Worm (Caenorhabditis elegans) whole organism, late embryonic: ENCODE measurements around the gene ncap-1.
A peak's percentile ranks its signal among the peaks of the same experiment; 100 is the strongest.

Source experiments
- C08G9.2 ChIP-seq: sonication (generic microtip); optimal IDR thresholded peaks from 2 replicates; lab custom pipeline; 2016; ENCODE audit warnings: mild to moderate bottlenecking, missing genetic modification characterization, moderate library complexity, missing compliant biosample characterization
- K02D7.2 ChIP-seq: sonication (generic microtip); optimal IDR thresholded peaks from 2 replicates; lab custom pipeline; 2017; ENCODE audit warnings: mild to moderate bottlenecking, missing genetic modification characterization, missing compliant biosample characterization
- K09A11.1 ChIP-seq: sonication (generic microtip); optimal IDR thresholded peaks from 2 replicates; lab custom pipeline; 2017; ENCODE audit warnings: antibody characterized with exemption, mild to moderate bottlenecking, missing genetic modification characterization, missing compliant biosample characterization; ENCODE audit not compliant: insufficient read depth
- T23F11.4 ChIP-seq: fragments of 200-800 bp; sonication (Bioruptor generic); optimal IDR thresholded peaks from 2 replicates; lab custom pipeline; 2018; ENCODE audit warnings: mild to moderate bottlenecking, missing genetic modification characterization, missing compliant biosample characterization
- Y22D7AL.16 ChIP-seq: sonication (generic microtip); optimal IDR thresholded peaks from 2 replicates; lab custom pipeline; 2016; ENCODE audit warnings: missing genetic modification characterization, missing compliant biosample characterization
- ceh-14 ChIP-seq: sonication (generic microtip); optimal IDR thresholded peaks from 2 replicates; lab custom pipeline; 2016; ENCODE audit warnings: missing genotype, missing genetic modification characterization, missing compliant biosample characterization
- ceh-18 ChIP-seq: sonication (generic microtip); optimal IDR thresholded peaks from 2 replicates; lab custom pipeline; 2016; ENCODE audit warnings: missing genetic modification characterization, missing compliant biosample characterization
- ceh-19 ChIP-seq: fragments of 200-800 bp; sonication (Bioruptor generic); optimal IDR thresholded peaks from 2 replicates; lab custom pipeline; 2018; ENCODE audit warnings: mild to moderate bottlenecking, missing genetic modification characterization, missing compliant biosample characterization
- ceh-2 ChIP-seq: sonication (generic microtip); optimal IDR thresholded peaks from 2 replicates; lab custom pipeline; 2016; ENCODE audit warnings: missing genotype, missing genetic modification characterization, missing compliant biosample characterization
- ceh-30 ChIP-seq: fragments of 150-350 bp; optimal IDR thresholded peaks from 2 replicates; lab custom pipeline; 2014; ENCODE audit warnings: missing biosample characterization, missing genetic modification characterization
- ceh-34 ChIP-seq: sonication (generic microtip); optimal IDR thresholded peaks from 2 replicates; lab custom pipeline; 2016; ENCODE audit warnings: mild to moderate bottlenecking, missing genetic modification characterization, missing compliant biosample characterization
- ceh-45 ChIP-seq: fragments of 200-800 bp; sonication (Bioruptor generic); IDR thresholded peaks from 2 replicates; pipeline ENCODE4 v1.3.6; 2022; ENCODE audit warnings: missing genetic modification reagents, missing genetic modification characterization, missing compliant biosample characterization
- ceh-48 ChIP-seq: sonication (generic microtip); optimal IDR thresholded peaks from 2 replicates; lab custom pipeline; 2016; ENCODE audit warnings: missing genetic modification characterization, inconsistent platforms, missing compliant biosample characterization
- che-1 ChIP-seq: sonication (generic microtip); optimal IDR thresholded peaks from 2 replicates; lab custom pipeline; 2016; ENCODE audit warnings: mild to moderate bottlenecking, missing genetic modification characterization, missing compliant biosample characterization
- ets-4 ChIP-seq: sonication (generic microtip); optimal IDR thresholded peaks from 2 replicates; lab custom pipeline; 2016; ENCODE audit warnings: missing genetic modification characterization, missing compliant biosample characterization
- fkh-10 ChIP-seq: fragments of 150-350 bp; optimal IDR thresholded peaks from 2 replicates; lab custom pipeline; 2014; ENCODE audit warnings: missing biosample characterization, missing genetic modification reagents, missing genetic modification characterization
- fkh-6 ChIP-seq: sonication (generic microtip); optimal IDR thresholded peaks from 2 replicates; lab custom pipeline; 2016; ENCODE audit warnings: missing genetic modification characterization, missing compliant biosample characterization
- hlh-30 ChIP-seq: sonication (generic microtip); optimal IDR thresholded peaks from 2 replicates; lab custom pipeline; 2017; ENCODE audit warnings: antibody characterized with exemption, missing genetic modification characterization, missing compliant biosample characterization; ENCODE audit not compliant: insufficient read depth
- hlh-8 ChIP-seq: sonication (generic microtip); optimal IDR thresholded peaks from 2 replicates; lab custom pipeline; 2016; ENCODE audit warnings: missing genotype, missing genetic modification characterization, missing compliant biosample characterization
- lim-6 ChIP-seq: sonication (generic microtip); optimal IDR thresholded peaks from 2 replicates; lab custom pipeline; 2016; ENCODE audit warnings: missing genetic modification characterization, missing compliant biosample characterization
- mec-3 ChIP-seq: sonication (generic microtip); optimal IDR thresholded peaks from 2 replicates; lab custom pipeline; 2016; ENCODE audit warnings: borderline replicate concordance, missing genetic modification characterization, missing compliant biosample characterization
- nfya-1 ChIP-seq: sonication (generic microtip); optimal IDR thresholded peaks from 2 replicates; lab custom pipeline; 2017; ENCODE audit warnings: missing genetic modification characterization, mild to moderate bottlenecking, missing compliant biosample characterization, antibody characterized with exemption, moderate library complexity
- nhr-11 ChIP-seq: fragments of 150-350 bp; optimal IDR thresholded peaks from 2 replicates; lab custom pipeline; 2014; ENCODE audit warnings: missing biosample characterization, missing genetic modification characterization
- nhr-232 ChIP-seq: sonication (generic microtip); optimal IDR thresholded peaks from 2 replicates; lab custom pipeline; 2016; ENCODE audit warnings: missing genetic modification characterization, missing compliant biosample characterization
- pag-3 ChIP-seq: sonication (generic microtip); optimal IDR thresholded peaks from 2 replicates; lab custom pipeline; 2016; ENCODE audit warnings: missing compliant biosample characterization, missing genetic modification characterization, borderline replicate concordance
- pat-9 ChIP-seq: fragments of 200-800 bp; sonication (Bioruptor generic); optimal IDR thresholded peaks from 2 replicates; lab custom pipeline; 2018; ENCODE audit warnings: mild to moderate bottlenecking, missing genetic modification characterization, moderate library complexity, missing compliant biosample characterization
- pax-1 ChIP-seq: fragments of 150-350 bp; optimal IDR thresholded peaks from 2 replicates; lab custom pipeline; 2014; ENCODE audit warnings: missing biosample characterization, missing genetic modification characterization
- pha-2 ChIP-seq: sonication (generic microtip); optimal IDR thresholded peaks from 2 replicates; lab custom pipeline; 2017; ENCODE audit warnings: mild to moderate bottlenecking, missing genetic modification characterization, missing compliant biosample characterization
- pqm-1 ChIP-seq: sonication (generic microtip); optimal IDR thresholded peaks from 2 replicates; lab custom pipeline; 2016; ENCODE audit warnings: missing genetic modification characterization, missing compliant biosample characterization
- rnt-1 ChIP-seq: sonication (generic microtip); optimal IDR thresholded peaks from 2 replicates; lab custom pipeline; 2016; ENCODE audit warnings: missing genetic modification characterization, missing compliant biosample characterization
- syd-9 ChIP-seq: sonication (generic microtip); optimal IDR thresholded peaks from 2 replicates; lab custom pipeline; 2016; ENCODE audit warnings: mild to moderate bottlenecking, missing genetic modification characterization, moderate library complexity, missing compliant biosample characterization
- tbx-7 ChIP-seq: sonication (generic microtip); optimal IDR thresholded peaks from 2 replicates; lab custom pipeline; 2016; ENCODE audit warnings: missing genotype, missing genetic modification characterization, missing compliant biosample characterization
- ttx-3 ChIP-seq: sonication (generic microtip); optimal IDR thresholded peaks from 2 replicates; lab custom pipeline; 2016; ENCODE audit warnings: missing genetic modification reagents, missing genetic modification characterization, missing compliant biosample characterization
- unc-3 ChIP-seq, 2 experiments: fragments of 200-800 bp in 1 of 2; sonication (Bioruptor generic) in 1 of 2; sonication (generic microtip) in 1 of 2; conservative IDR thresholded peaks in 1 of 2; optimal IDR thresholded peaks in 1 of 2; 2 replicates each; pipeline versions ENCODE4 v1.3.6 to Lab custom; 2016 to 2022; ENCODE audit warnings: missing compliant biosample characterization in 2 of 2, missing genetic modification characterization in 2 of 2, missing genetic modification reagents in 1 of 2
- unc-55 ChIP-seq: sonication (generic microtip); optimal IDR thresholded peaks from 2 replicates; lab custom pipeline; 2017; ENCODE audit warnings: missing biosample characterization, missing genetic modification reagents, missing genetic modification characterization
- unc-86 ChIP-seq: sonication (generic microtip); optimal IDR thresholded peaks from 2 replicates; lab custom pipeline; 2016; ENCODE audit warnings: missing genetic modification characterization, missing compliant biosample characterization
- zip-5 ChIP-seq: sonication (generic microtip); optimal IDR thresholded peaks from 2 replicates; lab custom pipeline; 2016; ENCODE audit warnings: missing genetic modification characterization, missing compliant biosample characterization

The ncap-1 gene

ce11 chrII:2921860-2922259 is 2.7 kb upstream of the ncap-1 start:
- TF ChIP-seq ttx-3 (tag; lab: Kevin White, UChicago) (no peak), che-1 (tag; lab: Kevin White, UChicago) (no peak), K09A11.1 (no peak), pha-2 (no peak), rnt-1 (tag; lab: Kevin White, UChicago) (no peak), ceh-2 (no peak), T23F11.4 (GFP tag; lab: Kevin White, UChicago) (no peak), fkh-10 (GFP tag; lab: Kevin White, UChicago) (no peak), ceh-30 (tag; lab: Kevin White, UChicago) (no peak), ceh-14 (tag; lab: Kevin White, UChicago) (no peak), ceh-45 (GFP tag; lab: Robert Waterston, UW) (no peak), ceh-48 (tag; lab: Kevin White, UChicago) (no peak), pag-3 (tag; lab: Kevin White, UChicago) (no peak), K02D7.2 (tag; lab: Kevin White, UChicago) (no peak)

ce11 chrII:2920817-2921458 is 1.8 kb upstream of the ncap-1 start:
- TF ChIP-seq ceh-48 (tag; lab: Kevin White, UChicago) (no peak), K09A11.1 (no peak), nhr-232 (tag; lab: Kevin White, UChicago) (no peak), nfya-1 (tag; lab: Kevin White, UChicago) (peak; percentile 9), hlh-30 (tag; lab: Kevin White, UChicago) (peak; percentile 89), fkh-6 (tag; lab: Kevin White, UChicago) (no peak), unc-55 (GFP tag; lab: Kevin White, UChicago) (peak; percentile 44)

- no peak for TF ChIP-seq ceh-30 (tag; lab: Kevin White, UChicago)
- TF ChIP-seq T23F11.4 (GFP tag; lab: Kevin White, UChicago) = no peak
- no peak for TF ChIP-seq syd-9 (tag; lab: Kevin White, UChicago)
- no peak for TF ChIP-seq C08G9.2 (tag; lab: Kevin White, UChicago)
- TF ChIP-seq nfya-1 (tag; lab: Kevin White, UChicago) = no peak
- TF ChIP-seq hlh-8 (tag; lab: Kevin White, UChicago) = no peak
- TF ChIP-seq lim-6 = no peak
- TF ChIP-seq pax-1 (tag; lab: Kevin White, UChicago) = no peak
- TF ChIP-seq ets-4 (tag; lab: Kevin White, UChicago) = no peak
- TF ChIP-seq ceh-34 = no peak
- TF ChIP-seq ceh-18 (tag; lab: Kevin White, UChicago) = no peak
- TF ChIP-seq zip-5 (tag; lab: Kevin White, UChicago) = no peak
- no peak for TF ChIP-seq ceh-19
- TF ChIP-seq nhr-11 (tag; lab: Kevin White, UChicago) = no peak
Measured at ce11 chrII:2920234-2920633, 1.1 kb upstream of the ncap-1 start.

- TF ChIP-seq tbx-7 (tag; lab: Kevin White, UChicago) (no peak), ceh-34 (no peak), unc-3 (GFP tag; conservative IDR thresholded peaks at IDR 0.05; lab: Robert Waterston, UW) (no peak), unc-3 (tag; optimal IDR thresholded peaks at IDR 0.05; lab: Kevin White, UChicago) (no peak)
Measured at ce11 chrII:2913505-2913904, 5.6 kb downstream of the ncap-1 start, which contains the start of gene ubc-15. Gene ubc-15, minus strand, starts transcription at chrII:2913605.

ce11 chrII:2903748-2904147 is 15.4 kb downstream of the ncap-1 start:
- TF ChIP-seq pqm-1 (tag; lab: Kevin White, UChicago) (no peak), T23F11.4 (GFP tag; lab: Kevin White, UChicago) (no peak), mec-3 (tag; lab: Kevin White, UChicago) (no peak), pax-1 (tag; lab: Kevin White, UChicago) (no peak), unc-3 (GFP tag; conservative IDR thresholded peaks at IDR 0.05; lab: Robert Waterston, UW) (no peak), unc-3 (tag; optimal IDR thresholded peaks at IDR 0.05; lab: Kevin White, UChicago) (no peak), che-1 (tag; lab: Kevin White, UChicago) (no peak), nfya-1 (tag; lab: Kevin White, UChicago) (no peak), fkh-10 (GFP tag; lab: Kevin White, UChicago) (no peak), unc-86 (tag; lab: Kevin White, UChicago) (no peak), ets-4 (tag; lab: Kevin White, UChicago) (no peak), pat-9 (no peak), Y22D7AL.16 (tag; lab: Kevin White, UChicago) (no peak), ceh-14 (tag; lab: Kevin White, UChicago) (no peak)
